Worm (Caenorhabditis elegans): ENCODE results near the gene Y45G12B.2.

DNA sequence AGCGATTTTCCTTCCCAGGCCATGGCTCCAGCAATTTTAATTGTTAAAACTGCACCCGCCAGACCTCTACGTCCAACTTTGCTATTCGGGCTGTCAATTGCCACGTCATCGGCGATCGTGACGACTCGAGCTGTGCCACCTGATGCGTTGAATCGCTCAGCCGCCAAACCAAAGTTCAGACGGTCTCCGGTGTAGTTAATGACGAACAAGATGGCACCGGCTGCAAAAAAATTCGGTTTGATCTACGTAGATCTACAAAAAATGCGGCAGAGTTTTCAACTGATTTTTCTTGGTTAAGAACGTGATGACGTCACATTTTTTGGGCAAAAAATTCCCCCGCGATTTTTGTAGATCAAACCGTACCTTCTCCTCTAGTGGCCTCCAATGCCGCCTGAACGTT, 43.6 kb upstream of the Y45G12B.2 start:
- TF ChIP-seq pha-4 (tag; optimal IDR thresholded peaks at IDR 0.05) (no peak), F13H6.1 (tag; optimal IDR thresholded peaks at IDR 0.05) (no peak), madf-2 (tag; optimal IDR thresholded peaks at IDR 0.05) (no peak), ceh-34 (tag; optimal IDR thresholded peaks at IDR 0.05) (no peak), K09A11.1 (tag; optimal IDR thresholded peaks at IDR 0.05; ENCODE audit: insufficient read depth) (no peak), sox-4 (tag; optimal IDR thresholded peaks at IDR 0.05) (no peak), nhr-232 (tag; optimal IDR thresholded peaks at IDR 0.05) (no peak), pha-2 (tag; optimal IDR thresholded peaks at IDR 0.05) (no peak), hlh-13 (GFP tag; optimal IDR thresholded peaks at IDR 0.05) (no peak), ama-1 (optimal IDR thresholded peaks at IDR 0.05) (no peak), C38D4.7 (GFP tag; optimal IDR thresholded peaks at IDR 0.05) (no peak), ets-4 (tag; optimal IDR thresholded peaks at IDR 0.05) (no peak), ttx-3 (tag; optimal IDR thresholded peaks at IDR 0.05) (no peak)
